Worm (Caenorhabditis elegans): ENCODE data around the gene F27D9.7.

ce11 chrX:7653708-7654390 is 16.7 kb downstream of the F27D9.7 start:
- TF ChIP-seq alr-1 (tag; optimal IDR thresholded peaks at IDR 0.05), result no peak
- TF ChIP-seq ztf-1 (GFP tag; conservative IDR thresholded peaks at IDR 0.05), result no peak
- TF ChIP-seq ztf-4 (tag; optimal IDR thresholded peaks at IDR 0.05), result no peak
- TF ChIP-seq ztf-11 (tag; optimal IDR thresholded peaks at IDR 0.05), result no peak
- no peak for TF ChIP-seq nhr-21 (tag; optimal IDR thresholded peaks at IDR 0.05)
- TF ChIP-seq skn-1 (tag; optimal IDR thresholded peaks at IDR 0.05), result no peak

All from whole organism, L2 larva.